Fruit fly (Drosophila melanogaster) S2 (cell line): ENCODE measurements around the gene Bet3.

Source experiments
- CG8478 ChIP-seq: fragments of >200 bp; optimal IDR thresholded peaks from 2 replicates; lab custom pipeline; 2018
- CTCF ChIP-seq, 2 experiments: fragments of >200 bp; optimal IDR thresholded peaks; 2 replicates each; lab custom pipeline; 2018

Bet3 gene

DNA sequence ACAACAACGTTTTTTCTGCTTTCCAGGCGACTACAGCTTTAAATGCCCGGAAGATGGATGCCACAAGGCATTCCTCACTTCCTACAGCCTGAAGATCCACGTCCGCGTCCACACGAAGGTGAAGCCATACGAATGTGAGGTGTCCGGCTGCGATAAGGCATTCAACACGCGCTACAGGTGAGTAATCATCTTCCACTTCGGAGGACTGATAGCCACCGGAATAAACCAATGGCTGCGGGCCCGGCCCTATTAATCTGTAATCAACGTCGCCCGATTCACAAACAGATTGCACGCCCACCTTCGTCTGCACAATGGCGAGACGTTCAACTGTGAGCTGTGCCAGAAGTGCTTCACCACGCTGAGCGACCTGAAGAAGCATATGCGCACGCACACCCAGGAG is 6.2 kb downstream of the Bet3 start:
- no peak for TF ChIP-seq CG8478
- TF ChIP-seq CTCF (optimal IDR thresholded peaks at IDR 0.05; lab: Kevin White, UChicago), result no peak

DNA sequence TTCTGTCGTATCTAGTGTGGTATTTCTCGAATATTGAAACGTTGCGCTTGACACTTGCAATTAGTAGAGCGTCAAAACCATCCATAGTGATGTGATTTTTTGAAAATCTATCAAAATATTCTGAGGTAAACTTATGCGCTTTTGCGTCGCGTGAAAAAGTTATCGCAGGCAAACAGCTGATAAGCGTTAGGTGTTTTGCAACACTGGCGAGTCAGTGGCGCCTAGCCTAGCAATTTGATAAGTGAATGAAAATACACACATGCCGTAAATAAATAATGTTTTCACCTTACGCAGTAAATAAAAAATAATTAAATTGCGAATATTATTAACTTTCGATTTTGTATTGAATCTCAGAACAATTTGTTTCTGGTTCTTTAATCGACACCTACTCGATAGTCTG is 6.8 kb downstream of the Bet3 start, which contains the start of gene CG42526:
Gene CG42526, minus strand, starts transcription at position 85 of the 400 bp plus-strand sequence.
- no peak for TF ChIP-seq CTCF (optimal IDR thresholded peaks at IDR 0.05; lab: Kevin White, UChicago)
- no peak for TF ChIP-seq CG8478

DNA sequence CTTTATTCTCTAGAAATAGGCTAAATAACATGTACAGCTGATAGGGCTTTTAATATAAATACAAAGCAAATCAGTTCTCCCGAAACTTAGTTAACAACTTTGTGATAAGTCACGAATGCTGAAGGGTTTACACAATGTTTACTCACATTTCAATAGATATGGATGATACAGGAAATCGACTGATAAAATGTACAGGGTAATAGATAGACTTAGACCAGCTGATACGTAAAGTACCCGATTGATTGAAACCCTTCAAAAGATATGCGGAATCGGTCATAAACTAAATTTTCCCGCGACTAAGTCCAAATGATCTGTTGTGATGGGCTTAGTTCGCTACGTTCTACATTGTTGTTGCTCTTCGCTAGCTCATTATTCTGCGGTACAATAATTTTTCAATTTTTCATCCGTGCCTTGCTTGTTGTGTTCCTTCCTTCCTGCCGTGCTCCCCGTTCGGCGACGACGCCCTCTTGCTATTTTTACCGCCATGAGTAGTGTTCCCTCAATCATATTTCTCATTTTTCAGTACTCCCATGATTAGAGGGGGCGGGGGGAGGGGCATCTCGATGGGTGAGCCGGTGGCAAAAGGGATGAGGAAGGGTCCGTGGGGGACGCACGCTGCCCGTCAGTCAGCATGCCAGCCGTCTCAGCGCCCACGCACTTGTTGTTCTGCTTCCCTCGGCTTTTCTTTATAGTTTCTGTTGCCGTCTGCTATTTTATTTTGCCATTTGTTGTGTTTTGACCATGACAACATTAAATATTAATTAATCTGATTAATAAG is 9.1 kb downstream of the Bet3 start:
- TF ChIP-seq CTCF (optimal IDR thresholded peaks at IDR 0.05; lab: Kevin White, UChicago) (no peak), CG8478 (no peak)

DNA sequence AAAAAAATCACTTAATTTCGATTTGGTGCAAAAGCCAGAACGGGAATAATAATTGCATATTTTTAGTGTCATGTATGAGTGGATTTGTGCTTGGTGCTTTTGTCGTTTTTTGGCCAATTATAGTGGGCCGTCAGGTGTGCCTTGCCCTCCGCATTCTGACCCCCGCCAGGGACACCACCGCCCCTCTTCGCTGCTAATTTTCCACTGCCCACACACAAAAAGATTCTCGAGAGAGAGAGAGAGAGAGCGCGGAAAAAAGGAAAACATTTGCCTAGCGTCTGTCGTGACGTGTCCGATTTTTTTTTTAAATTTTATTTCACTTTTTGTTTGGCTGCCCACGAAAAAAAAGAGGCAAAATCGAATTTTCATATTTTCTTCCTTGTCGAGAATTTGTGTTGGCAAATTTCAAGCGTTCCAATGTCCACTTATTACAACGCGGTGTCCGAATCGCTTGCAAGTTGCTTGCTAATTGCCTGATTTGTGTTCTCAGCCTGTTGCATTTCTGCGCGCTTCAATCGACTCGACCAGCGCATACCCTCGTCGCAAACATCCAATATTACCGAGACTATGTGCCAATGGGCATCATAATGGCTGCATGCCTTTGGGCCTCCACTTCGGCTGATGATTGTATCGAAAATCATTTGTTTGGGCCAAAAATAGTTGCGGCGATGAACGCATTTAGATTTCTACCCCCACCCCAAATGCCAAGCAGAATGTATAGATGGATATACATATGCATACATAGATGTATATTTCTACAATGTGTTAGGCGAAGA is 10.0 kb downstream of the Bet3 start:
- TF ChIP-seq CG8478 (no peak), CTCF (optimal IDR thresholded peaks at IDR 0.05; lab: Kevin White, UChicago) (no peak)

DNA sequence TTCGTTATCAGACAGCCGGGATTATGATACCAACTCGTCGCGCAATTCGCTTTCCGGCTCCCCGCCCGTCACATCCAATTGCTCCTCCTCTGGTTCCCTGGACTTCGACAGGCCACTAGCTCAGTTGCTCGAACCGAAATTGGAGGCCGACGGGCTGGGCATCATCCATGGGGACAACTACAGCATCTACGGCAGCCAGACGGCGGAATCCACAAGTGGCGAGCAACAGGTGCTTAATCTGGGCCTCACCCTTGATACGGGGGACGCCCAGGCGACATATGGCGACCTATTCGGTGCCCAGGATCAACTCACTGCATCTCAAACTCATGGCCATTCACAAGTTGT is 11.5 kb downstream of the Bet3 start:
- TF ChIP-seq CG8478 (no peak), CTCF (optimal IDR thresholded peaks at IDR 0.05; lab: Kevin White, UChicago) (no peak)

DNA sequence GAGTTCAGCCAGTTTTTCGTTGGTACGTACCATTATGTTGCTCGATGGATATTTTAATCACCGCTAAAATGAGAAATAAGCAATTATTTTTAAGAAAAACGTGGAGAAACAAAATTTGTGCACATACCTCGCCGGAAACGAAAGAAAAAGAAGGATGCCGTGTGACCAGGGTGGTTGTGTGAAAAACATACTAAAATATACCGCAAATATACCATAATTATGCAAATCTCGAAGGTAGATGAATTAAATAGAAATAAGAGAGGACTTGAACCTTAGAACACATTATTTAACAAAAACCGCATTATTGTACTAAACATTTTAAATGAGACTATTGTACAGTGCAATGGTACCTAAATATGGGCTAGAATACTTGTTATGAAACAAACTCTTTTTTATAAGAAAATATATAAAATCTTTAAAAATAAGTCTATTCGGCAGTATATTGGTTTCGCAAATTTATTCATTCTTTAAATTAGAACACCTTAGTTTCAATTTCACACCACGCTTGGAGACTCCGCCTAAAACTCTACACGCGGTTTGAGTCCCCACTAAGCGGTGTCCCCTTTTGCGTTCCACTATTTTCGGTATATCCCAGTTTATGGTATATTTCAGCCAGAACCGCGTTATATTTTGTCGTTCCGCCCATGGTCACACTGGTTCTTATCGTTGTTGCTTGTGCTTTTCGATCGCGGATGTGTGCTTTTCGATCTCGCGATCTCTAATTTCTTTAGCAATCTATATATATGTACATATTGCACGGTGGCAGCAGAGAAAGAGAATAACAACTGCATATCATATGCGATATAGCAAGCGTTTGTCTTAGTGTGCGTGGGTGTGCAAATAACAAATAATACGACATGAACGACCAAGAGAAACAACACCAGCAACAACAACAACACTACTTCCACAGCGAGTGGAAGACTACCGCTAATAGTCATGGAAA is 12.1 kb downstream of the Bet3 start, which contains the start of the genes RpS17 and MTF-1:
Gene RpS17, minus strand, starts transcription at position 157 of the 943 bp plus-strand sequence.
Gene MTF-1, plus strand, starts transcription at position 648 of the 943 bp plus-strand sequence.
- TF ChIP-seq CTCF (optimal IDR thresholded peaks at IDR 0.05; lab: Kevin White, UChicago) (peak; percentile 42 to 64), CG8478 (no peak)

DNA sequence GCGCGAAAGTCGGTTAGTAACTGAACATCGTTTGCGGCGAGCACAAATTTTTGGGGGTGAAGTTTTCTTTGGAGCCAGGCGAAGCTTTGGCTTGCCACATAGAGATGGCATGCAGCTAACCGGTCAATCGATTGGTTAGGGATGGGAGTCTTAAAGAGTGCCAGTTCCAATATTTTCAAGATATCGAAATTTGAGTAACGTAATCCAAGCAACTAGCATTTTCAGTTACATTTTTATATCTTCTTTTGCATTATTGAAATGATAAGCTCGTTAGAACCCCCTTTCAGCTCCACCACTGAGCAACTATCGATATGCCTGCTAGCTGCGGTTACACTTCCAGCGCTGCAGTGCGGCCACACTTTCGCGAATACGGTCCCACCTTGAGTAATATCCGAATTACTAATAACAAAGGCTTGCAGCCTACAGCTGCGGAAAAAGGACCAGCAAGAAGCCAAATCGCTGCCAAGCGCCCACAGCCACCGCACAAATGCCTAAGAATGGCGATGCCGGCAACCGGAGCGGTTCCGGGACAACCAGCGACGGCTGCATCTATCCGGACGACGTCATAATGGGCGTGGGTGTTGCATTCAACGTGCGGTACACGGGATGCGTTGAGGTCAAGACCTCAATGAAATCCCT is 15.3 kb downstream of the Bet3 start, which contains the start of the genes Atat and Shc:
Gene Atat, minus strand, starts transcription at position 103 of the 639 bp plus-strand sequence.
Gene Shc, plus strand, starts transcription at position 355 of the 639 bp plus-strand sequence.
- TF ChIP-seq CG8478, result no peak
- TF ChIP-seq CTCF (optimal IDR thresholded peaks at IDR 0.05; lab: Kevin White, UChicago), result peak; percentile 11 to 53

DNA sequence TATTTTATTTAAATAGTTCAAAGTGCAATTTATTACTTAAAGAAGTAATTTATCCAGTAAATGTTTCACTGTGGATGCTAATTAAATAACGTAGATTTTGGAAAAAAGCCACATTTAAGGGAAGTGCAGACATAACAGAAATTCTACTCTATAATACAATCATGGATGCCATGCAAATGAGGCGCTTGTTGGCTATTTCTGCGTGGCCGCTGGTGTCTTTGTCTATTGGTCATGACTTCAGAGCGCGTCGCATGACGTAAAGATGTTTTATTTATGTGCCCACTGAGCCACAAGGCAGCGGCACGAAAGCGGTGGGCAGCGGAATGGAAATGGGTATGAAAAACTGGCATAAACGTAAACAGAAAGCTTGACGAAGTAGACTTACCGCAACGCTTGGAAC is 16.2 kb downstream of the Bet3 start:
- TF ChIP-seq CG8478 (no peak), CTCF (optimal IDR thresholded peaks at IDR 0.05; lab: Kevin White, UChicago) (no peak)

DNA sequence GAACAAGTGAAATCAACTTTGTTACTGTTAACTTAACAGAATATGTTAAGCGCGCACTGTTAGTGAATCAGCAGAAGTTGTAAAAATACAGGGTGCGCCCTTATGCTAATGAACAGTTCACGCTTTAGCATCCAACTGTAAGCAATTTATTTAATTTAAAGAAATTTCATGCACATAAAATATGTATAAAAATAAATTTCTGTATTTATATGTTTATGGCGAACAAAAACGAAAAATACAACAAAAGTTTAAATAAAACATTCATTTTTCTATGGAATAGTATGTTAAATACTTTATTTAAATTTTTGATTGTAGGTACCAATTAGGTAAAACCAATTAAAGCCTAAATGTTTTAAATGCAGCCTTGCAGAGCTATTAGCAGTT is 17.5 kb downstream of the Bet3 start:
- TF ChIP-seq CTCF (optimal IDR thresholded peaks at IDR 0.05; lab: Kevin White, UChicago), result no peak

DNA sequence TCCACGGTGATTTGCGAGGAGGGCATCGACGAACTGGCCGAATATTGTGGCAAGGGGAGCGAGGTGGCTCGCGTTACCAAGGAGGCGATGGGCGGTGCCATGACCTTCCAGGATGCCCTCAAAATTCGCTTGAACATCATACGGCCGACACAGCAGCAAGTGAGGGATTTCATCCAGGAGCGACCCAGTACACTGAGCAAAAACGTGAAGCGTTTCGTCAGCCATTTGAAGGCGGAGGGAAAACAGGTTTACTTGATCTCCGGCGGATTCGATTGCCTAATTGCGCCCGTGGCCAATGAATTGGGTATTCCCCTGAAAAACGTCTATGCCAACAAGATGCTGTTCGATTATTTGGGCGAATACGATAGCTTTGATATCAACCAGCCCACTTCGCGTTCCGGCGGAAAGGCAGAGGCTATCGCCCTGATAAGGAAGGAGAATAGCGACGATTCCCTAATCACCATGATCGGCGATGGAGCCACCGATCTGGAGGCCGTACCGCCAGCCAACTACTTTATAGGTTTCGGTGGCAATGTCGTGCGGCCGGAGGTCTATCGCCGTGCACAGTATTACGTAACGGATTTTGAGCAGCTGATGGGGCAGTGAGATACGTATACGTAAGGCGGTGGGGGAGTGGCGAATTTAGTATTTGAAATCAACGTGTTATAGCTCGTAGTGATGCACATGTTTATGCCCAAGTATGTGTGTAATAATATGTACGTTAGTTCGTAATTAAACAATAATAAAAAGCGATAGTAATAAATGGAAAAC is 18.1 kb downstream of the Bet3 start:
- no peak for TF ChIP-seq CTCF (optimal IDR thresholded peaks at IDR 0.05; lab: Kevin White, UChicago)
- TF ChIP-seq CG8478, result no peak

DNA sequence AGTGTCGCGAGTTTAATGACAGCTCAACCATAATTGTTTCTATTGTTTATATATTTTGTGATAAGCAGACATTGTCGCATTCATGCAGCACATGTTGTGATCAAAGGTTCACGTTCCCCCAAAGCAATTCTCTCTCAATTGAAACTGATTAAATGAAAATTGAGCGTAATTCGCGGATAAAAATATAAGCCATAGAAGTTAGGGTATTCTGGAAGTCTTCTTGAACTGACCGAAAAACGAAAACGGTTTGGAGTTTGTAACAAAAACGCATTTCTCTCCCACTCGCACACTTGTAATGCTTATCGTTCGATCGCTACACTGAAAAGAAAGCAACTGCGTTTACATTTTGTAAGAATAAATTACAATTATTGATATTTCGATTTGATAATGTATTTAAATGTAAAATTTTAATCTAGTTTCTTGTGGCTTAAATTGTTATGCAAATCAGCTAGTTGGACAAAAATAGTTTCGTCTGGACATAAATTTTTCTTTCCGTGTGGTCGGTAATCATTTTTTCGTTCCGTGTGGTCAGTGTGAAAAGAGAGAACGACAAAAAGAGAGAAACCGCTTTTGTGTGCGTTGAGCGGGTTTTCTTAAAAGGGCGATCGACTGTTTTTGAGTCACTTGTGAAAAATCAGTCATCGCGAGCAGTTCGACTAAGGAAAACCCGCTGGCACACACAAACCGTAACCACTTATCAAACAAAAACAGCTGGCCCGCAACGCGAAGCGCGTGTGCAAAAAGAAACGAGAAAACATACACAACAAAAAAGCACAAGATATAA is 19.2 kb downstream of the Bet3 start, which contains the start of gene aay:
Gene aay, plus strand, starts transcription at position 618 of the 784 bp plus-strand sequence.
- TF ChIP-seq CTCF (optimal IDR thresholded peaks at IDR 0.05; lab: Kevin White, UChicago) (no peak), CG8478 (no peak)

DNA sequence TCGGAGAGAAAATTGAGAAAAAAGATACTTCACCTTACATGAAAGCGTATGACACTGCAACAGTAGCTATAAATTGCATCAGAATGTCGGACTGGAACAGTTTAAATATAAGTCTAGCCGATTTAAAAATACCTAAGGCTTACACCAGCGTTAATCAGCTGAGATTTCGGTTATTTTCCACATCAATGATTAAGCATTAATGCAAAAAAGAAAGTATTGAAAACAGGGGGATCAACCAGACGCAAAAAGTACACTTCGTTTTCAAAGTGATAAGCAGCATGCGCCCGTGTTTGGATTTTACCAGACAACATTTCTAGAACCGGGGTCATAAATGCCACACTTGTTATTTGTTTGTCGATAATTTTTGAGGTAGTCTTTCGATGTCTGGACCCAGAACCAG is 19.9 kb downstream of the Bet3 start:
- TF ChIP-seq CTCF (optimal IDR thresholded peaks at IDR 0.05; lab: Kevin White, UChicago) (no peak), CG8478 (no peak)

DNA sequence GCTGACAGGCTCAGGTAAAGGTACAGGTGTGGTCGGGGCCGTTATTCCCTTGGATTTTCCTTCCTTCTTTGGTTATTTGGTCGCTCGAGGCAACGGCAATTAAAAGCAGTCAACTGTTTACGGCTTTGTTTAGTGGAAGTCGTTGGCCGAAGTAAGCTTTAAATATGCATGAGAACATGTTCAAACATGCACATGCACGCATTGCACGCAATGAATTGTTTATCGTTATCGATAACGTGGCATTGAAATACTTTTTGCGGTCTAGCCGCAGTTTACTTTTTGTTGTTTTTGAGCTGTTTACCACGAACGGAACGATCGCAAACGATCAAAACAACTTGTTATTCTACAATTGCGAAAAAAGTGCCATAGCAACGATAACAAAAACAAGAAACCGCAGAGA is 20.4 kb downstream of the Bet3 start:
- TF ChIP-seq CTCF (optimal IDR thresholded peaks at IDR 0.05; lab: Kevin White, UChicago) (no peak), CG8478 (no peak)
